Fruit fly (Drosophila melanogaster): Measurements from ENCODE around the gene CG17982.

The CG17982 gene

DNA sequence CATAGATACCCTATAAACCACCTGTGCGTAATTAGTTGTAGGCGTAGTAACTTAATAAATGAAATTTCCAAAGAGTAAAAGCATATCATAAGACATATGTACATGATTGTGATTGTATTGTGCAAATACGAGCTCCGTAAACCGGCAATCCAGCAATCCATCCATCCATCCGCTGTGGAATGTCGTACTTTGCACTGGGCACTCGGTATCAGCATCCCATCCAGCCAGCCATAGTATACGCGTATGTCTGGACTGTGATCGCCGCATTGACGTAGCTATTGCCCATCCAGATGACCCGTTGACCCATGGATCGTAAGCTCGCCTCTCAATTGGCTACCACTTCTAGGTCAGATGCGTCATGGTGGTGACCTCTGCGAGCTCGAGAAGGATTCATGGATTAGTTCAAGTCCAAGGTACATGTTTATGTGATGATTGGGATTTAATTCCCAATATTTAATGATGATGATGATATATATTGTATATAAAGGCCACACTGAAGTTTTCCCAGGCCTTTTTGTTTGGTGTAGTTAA is 15.4 kb upstream of the CG17982 start (continued):
- TF ChIP-seq dsx (GFP tag; optimal IDR thresholded peaks at IDR 0.05; ENCODE audit: poor library complexity, severe bottlenecking): peak; percentile 28
- TF ChIP-seq dac (GFP tag; optimal IDR thresholded peaks at IDR 0.05): no peak
- TF ChIP-seq CG16779 (tag; optimal IDR thresholded peaks at IDR 0.05): peak; percentile 49
- no peak for TF ChIP-seq acj6 (GFP tag; optimal IDR thresholded peaks at IDR 0.05)
- TF ChIP-seq Sox14 (GFP tag; optimal IDR thresholded peaks at IDR 0.05): no peak
- no peak for TF ChIP-seq CG32006 (GFP tag; optimal IDR thresholded peaks at IDR 0.05)
- TF ChIP-seq CG6163 (GFP tag; IDR thresholded peaks at IDR 0.05): no peak

DNA sequence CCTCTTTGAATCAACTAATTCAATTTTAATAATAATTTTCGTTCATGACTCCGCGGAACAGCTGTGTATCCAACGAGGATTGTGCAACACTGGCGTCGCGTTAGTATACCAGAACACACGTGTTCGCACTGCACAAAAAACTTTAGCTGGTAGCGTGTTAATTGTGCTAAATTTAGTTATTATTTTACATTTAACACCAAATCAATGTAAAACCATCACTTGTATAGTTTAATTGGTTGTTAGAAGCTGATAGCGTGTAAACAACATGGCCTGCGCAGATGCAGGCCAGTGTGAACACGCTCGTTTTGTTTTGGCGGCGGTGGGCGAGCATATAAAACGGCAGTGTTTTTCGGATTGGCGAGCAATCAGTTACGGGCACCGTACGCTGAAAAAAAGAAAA is 13.7 kb upstream of the CG17982 start, which contains the start of the genes Traf6 and GIIIspla2:
TSS of gene Traf6 (minus strand) at position 93 of the 400 bp plus-strand sequence.
TSS of gene GIIIspla2 (plus strand) at position 335 of the 400 bp plus-strand sequence.
- TF ChIP-seq OdsH (GFP tag; optimal IDR thresholded peaks at IDR 0.05): no peak
- TF ChIP-seq CG6792 (GFP tag; optimal IDR thresholded peaks at IDR 0.05): peak; percentile 42
- no peak for TF ChIP-seq fkh (GFP tag; optimal IDR thresholded peaks at IDR 0.05)
- peak; percentile 80 for TF ChIP-seq CG15336 (GFP tag; IDR thresholded peaks at IDR 0.05)
- TF ChIP-seq Sox15 (GFP tag; optimal IDR thresholded peaks at IDR 0.05): peak; percentile 39
- TF ChIP-seq CG6276 (GFP tag; optimal IDR thresholded peaks at IDR 0.05): no peak
- TF ChIP-seq Sox14 (GFP tag; optimal IDR thresholded peaks at IDR 0.05): peak; percentile 87
- peak; percentile 75 for TF ChIP-seq Hr39 (GFP tag; optimal IDR thresholded peaks at IDR 0.05)
- peak; percentile 63 for TF ChIP-seq CG8119 (GFP tag; IDR thresholded peaks at IDR 0.05)
- no peak for TF ChIP-seq CG11762 (GFP tag; optimal IDR thresholded peaks at IDR 0.05; ENCODE audit: insufficient read depth)
- TF ChIP-seq eg (GFP tag; IDR thresholded peaks at IDR 0.05): peak; percentile 83
- peak; percentile 80 for TF ChIP-seq topi (GFP tag; optimal IDR thresholded peaks at IDR 0.05)
- no peak for TF ChIP-seq CG3919 (GFP tag; optimal IDR thresholded peaks at IDR 0.05)
- TF ChIP-seq achi (GFP tag; optimal IDR thresholded peaks at IDR 0.05): peak; percentile 69
- peak; percentile 29 for TF ChIP-seq CG6854 (GFP tag; optimal IDR thresholded peaks at IDR 0.05)
- TF ChIP-seq CG6163 (GFP tag; IDR thresholded peaks at IDR 0.05): peak; percentile 86; the same call in 2 of the 3 replicates
- TF ChIP-seq Ets21C (GFP tag; optimal IDR thresholded peaks at IDR 0.05): peak; percentile 62
- peak; percentile 68 for TF ChIP-seq Ets96B (tag; optimal IDR thresholded peaks at IDR 0.05)
- peak in 1 of 2 experiments; percentile 60 for TF ChIP-seq salr (GFP tag; optimal IDR thresholded peaks at IDR 0.05)
- TF ChIP-seq ss (GFP tag; optimal IDR thresholded peaks at IDR 0.05): no peak
- TF ChIP-seq Eip75B (GFP tag; optimal IDR thresholded peaks at IDR 0.05): peak; percentile 79
- peak; percentile 12 for TF ChIP-seq Lpt (GFP tag; optimal IDR thresholded peaks at IDR 0.05)
- TF ChIP-seq esn (GFP tag; optimal IDR thresholded peaks at IDR 0.05): peak; percentile 83
- TF ChIP-seq CG11902 (GFP tag; optimal IDR thresholded peaks at IDR 0.05): peak; percentile 54
- TF ChIP-seq CG7368 (GFP tag; optimal IDR thresholded peaks at IDR 0.05): no peak
- peak; percentile 74 for TF ChIP-seq dac (GFP tag; optimal IDR thresholded peaks at IDR 0.05)
- peak; percentile 78 for TF ChIP-seq Met (GFP tag; optimal IDR thresholded peaks at IDR 0.05)
- peak; percentile 75 for TF ChIP-seq Gug (GFP tag; IDR thresholded peaks at IDR 0.05)
- TF ChIP-seq CG10669 (GFP tag; optimal IDR thresholded peaks at IDR 0.05): peak; percentile 72
- TF ChIP-seq pdm3 (GFP tag; optimal IDR thresholded peaks at IDR 0.05): peak; percentile 80
- peak; percentile 64 for TF ChIP-seq fd59A (GFP tag; optimal IDR thresholded peaks at IDR 0.05)
- no peak for TF ChIP-seq Eip93F (GFP tag; optimal IDR thresholded peaks at IDR 0.05)
- peak; percentile 68 for TF ChIP-seq CG1621 (tag; optimal IDR thresholded peaks at IDR 0.05)
- TF ChIP-seq CG11294 (GFP tag; IDR thresholded peaks at IDR 0.05): peak; percentile 64; the same call in 1 of the 2 replicates
- peak; percentile 80 for TF ChIP-seq CG3032 (tag; optimal IDR thresholded peaks at IDR 0.05)
- TF ChIP-seq CG10631 (GFP tag; optimal IDR thresholded peaks at IDR 0.05): peak; percentile 81
- peak; percentile 85 for TF ChIP-seq lz (GFP tag; optimal IDR thresholded peaks at IDR 0.05)
- TF ChIP-seq acj6 (GFP tag; optimal IDR thresholded peaks at IDR 0.05): peak; percentile 63
- TF ChIP-seq CG8319 (GFP tag; optimal IDR thresholded peaks at IDR 0.05): peak; percentile 33
- TF ChIP-seq CG9139 (GFP tag; optimal IDR thresholded peaks at IDR 0.05): no peak
- TF ChIP-seq Eip78C (GFP tag): peak; percentile 83
- TF ChIP-seq CG31627 (GFP tag; optimal IDR thresholded peaks at IDR 0.05): peak; percentile 80
- peak; percentile 66 for TF ChIP-seq cyc (GFP tag; optimal IDR thresholded peaks at IDR 0.05)
- TF ChIP-seq Blimp-1 (GFP tag; optimal IDR thresholded peaks at IDR 0.05): no peak

All from whole organism, prepupa.